Fruit fly (Drosophila melanogaster) whole organism, embryonic: ENCODE measurements around the gene Ctr1B.

ENCODE experiments used
- Abd-B ChIP-seq: fragments of 200-800 bp; sonication (Bioruptor generic); optimal IDR thresholded peaks from 2 replicates; lab custom pipeline; 2018; ENCODE audit warnings: missing biosample characterization, mild to moderate bottlenecking, missing genetic modification characterization, moderate library complexity
- Asciz ChIP-seq: fragments of 200-800 bp; sonication (Bioruptor generic); optimal IDR thresholded peaks from 2 replicates; lab custom pipeline; 2017; ENCODE audit warnings: missing biosample characterization, mild to moderate bottlenecking, missing genetic modification characterization, missing genetic modification reagents
- CG10209 ChIP-seq: fragments of 200-800 bp; sonication (Bioruptor generic); optimal IDR thresholded peaks from 3 replicates; lab custom pipeline; 2017; ENCODE audit warnings: missing biosample characterization, mild to moderate bottlenecking, missing genetic modification characterization, missing genetic modification reagents
- CG10366 ChIP-seq: fragments of 200-800 bp; sonication (Bioruptor generic); IDR thresholded peaks from 2 replicates; pipeline ENCODE4 v1.3.6; 2022; ENCODE audit warnings: missing biosample characterization, missing genetic modification characterization
- CG11504 ChIP-seq: fragments of 200-800 bp; sonication (Bioruptor generic); optimal IDR thresholded peaks from 3 replicates; lab custom pipeline; 2019; ENCODE audit warnings: missing biosample characterization, mild to moderate bottlenecking, missing genetic modification characterization, moderate library complexity
- CG12071 ChIP-seq: fragments of 200-800 bp; sonication (Bioruptor generic); optimal IDR thresholded peaks from 3 replicates; lab custom pipeline; 2018; ENCODE audit warnings: missing biosample characterization, mild to moderate bottlenecking, missing genetic modification characterization
- CG12219 ChIP-seq: fragments of 200-800 bp; sonication (Bioruptor generic); optimal IDR thresholded peaks from 3 replicates; lab custom pipeline; 2018; ENCODE audit warnings: missing biosample characterization, mild to moderate bottlenecking, missing genetic modification characterization
- CG12391 ChIP-seq: fragments of 200-800 bp; sonication (Bioruptor generic); optimal IDR thresholded peaks from 3 replicates; lab custom pipeline; 2018; ENCODE audit warnings: missing biosample characterization, mild to moderate bottlenecking, missing genetic modification characterization, moderate library complexity
- CG13296 ChIP-seq: fragments of 200-800 bp; sonication (Bioruptor generic); optimal IDR thresholded peaks from 3 replicates; lab custom pipeline; 2018; ENCODE audit warnings: missing biosample characterization, mild to moderate bottlenecking, missing genetic modification characterization
- CG13775 ChIP-seq: fragments of 200-800 bp; sonication (Bioruptor generic); optimal IDR thresholded peaks from 3 replicates; lab custom pipeline; 2017; ENCODE audit warnings: missing biosample characterization, mild to moderate bottlenecking, missing genetic modification characterization
- CG15011 ChIP-seq: fragments of 200-800 bp; sonication (Bioruptor generic); optimal IDR thresholded peaks from 3 replicates; lab custom pipeline; 2018; ENCODE audit warnings: missing biosample characterization, mild to moderate bottlenecking, missing genetic modification characterization
- CG15479 ChIP-seq: fragments of 200-800 bp; sonication (Bioruptor generic); optimal IDR thresholded peaks from 3 replicates; lab custom pipeline; 2019; ENCODE audit warnings: missing biosample characterization, mild to moderate bottlenecking, missing genetic modification characterization, moderate library complexity
- CG2120 ChIP-seq: fragments of 200-800 bp; sonication (Bioruptor generic); optimal IDR thresholded peaks from 3 replicates; lab custom pipeline; 2016; ENCODE audit warnings: missing biosample characterization, missing genetic modification characterization
- CG30403 ChIP-seq: fragments of 200-800 bp; sonication (Bioruptor generic); optimal IDR thresholded peaks from 3 replicates; lab custom pipeline; 2016; ENCODE audit warnings: missing biosample characterization, missing genetic modification characterization
- CG31365 ChIP-seq: fragments of 200-800 bp; sonication (Bioruptor generic); optimal IDR thresholded peaks from 2 replicates; lab custom pipeline; 2018; ENCODE audit warnings: missing biosample characterization, mild to moderate bottlenecking, missing genetic modification characterization
- CG3163 ChIP-seq: fragments of 200-800 bp; sonication (Bioruptor generic); optimal IDR thresholded peaks from 3 replicates; lab custom pipeline; 2016; ENCODE audit warnings: missing biosample characterization, missing genetic modification characterization
- CG4730 ChIP-seq: fragments of 200-800 bp; sonication (Bioruptor generic); IDR thresholded peaks from 2 replicates; pipeline ENCODE4 v1.3.6; 2022; ENCODE audit warnings: missing biosample characterization, missing genetic modification characterization
- CG5180 ChIP-seq: fragments of 200-800 bp; sonication (Bioruptor generic); optimal IDR thresholded peaks from 3 replicates; lab custom pipeline; 2017; ENCODE audit warnings: missing biosample characterization, missing genetic modification characterization, mild to moderate bottlenecking, moderate library complexity, missing genetic modification reagents
- CG6813 ChIP-seq: fragments of 200-800 bp; sonication (Bioruptor generic); optimal IDR thresholded peaks from 2 replicates; lab custom pipeline; 2017; ENCODE audit warnings: missing biosample characterization, missing genetic modification characterization, mild to moderate bottlenecking, moderate library complexity, missing genetic modification reagents
- Dek ChIP-seq: fragments of 200-800 bp; sonication (Bioruptor generic); optimal IDR thresholded peaks from 3 replicates; lab custom pipeline; 2019; ENCODE audit warnings: missing biosample characterization, mild to moderate bottlenecking, missing genetic modification characterization, moderate library complexity
- Drgx ChIP-seq: fragments of 200-800 bp; sonication (Bioruptor generic); IDR thresholded peaks from 2 replicates; pipeline ENCODE4 v1.3.6; 2022; ENCODE audit warnings: missing biosample characterization, missing genetic modification characterization
- Fer1 ChIP-seq: fragments of 200-800 bp; sonication (Bioruptor generic); optimal IDR thresholded peaks from 2 replicates; lab custom pipeline; 2017; ENCODE audit warnings: missing biosample characterization, mild to moderate bottlenecking, missing genetic modification characterization
- Fer3 ChIP-seq: fragments of 200-800 bp; sonication (Bioruptor generic); optimal IDR thresholded peaks from 2 replicates; lab custom pipeline; 2018; ENCODE audit warnings: missing biosample characterization, mild to moderate bottlenecking, missing genetic modification characterization, moderate library complexity
- Hand ChIP-seq: fragments of 200-800 bp; sonication (Bioruptor generic); optimal IDR thresholded peaks from 2 replicates; lab custom pipeline; 2017; ENCODE audit warnings: mild to moderate bottlenecking, missing biosample characterization, missing genetic modification reagents, missing genetic modification characterization
- Hmr ChIP-seq: fragments of 200-800 bp; sonication (Bioruptor generic); optimal IDR thresholded peaks from 3 replicates; lab custom pipeline; 2017; ENCODE audit warnings: mild to moderate bottlenecking, missing biosample characterization, missing genetic modification reagents, missing genetic modification characterization
- Jarid2 ChIP-seq: fragments of 200-800 bp; sonication (Bioruptor generic); optimal IDR thresholded peaks from 3 replicates; lab custom pipeline; 2017; ENCODE audit warnings: mild to moderate bottlenecking, missing biosample characterization, missing genetic modification reagents, missing genetic modification characterization
- Mad ChIP-seq: fragments of 200-800 bp; sonication (Bioruptor generic); optimal IDR thresholded peaks from 2 replicates; lab custom pipeline; 2016; ENCODE audit warnings: missing biosample characterization, missing genetic modification characterization
- Med ChIP-seq: fragments of 200-800 bp; sonication (Bioruptor generic); peaks from one replicate; lab custom pipeline; 2016; ENCODE audit warnings: missing biosample characterization, missing genetic modification characterization, mild to moderate bottlenecking, inconsistent platforms, moderate library complexity
- Meics ChIP-seq: fragments of 200-800 bp; sonication (Bioruptor generic); optimal IDR thresholded peaks from 2 replicates; lab custom pipeline; 2017; ENCODE audit warnings: missing biosample characterization, mild to moderate bottlenecking, missing genetic modification characterization
- Opbp ChIP-seq: fragments of 200-800 bp; sonication (Bioruptor generic); IDR thresholded peaks from 3 replicates; pipeline ENCODE4 v1.3.6; 2022; ENCODE audit warnings: missing biosample characterization, missing genetic modification characterization; ENCODE audit not compliant: partially characterized antibody
- Optix ChIP-seq: fragments of 200-800 bp; sonication (Bioruptor generic); IDR thresholded peaks from 3 replicates; pipeline ENCODE4 v1.3.6; 2022; ENCODE audit warnings: missing biosample characterization, missing genetic modification characterization
- Pdp1 ChIP-seq, 2 experiments: fragments of 200-800 bp; sonication (Bioruptor generic); optimal IDR thresholded peaks; 3 replicates each; lab custom pipeline; 2016; ENCODE audit warnings: missing biosample characterization in 2 of 2, missing genetic modification characterization in 2 of 2, mild to moderate bottlenecking in 1 of 2, moderate library complexity in 1 of 2
- Rfx ChIP-seq: fragments of 200-800 bp; sonication (Bioruptor generic); IDR thresholded peaks from 2 replicates; pipeline ENCODE4 v1.3.6; 2022; ENCODE audit warnings: missing biosample characterization, missing genetic modification characterization
- Trl ChIP-seq, 3 experiments: fragments of >200 bp in 2 of 3; fragments of 200-800 bp in 1 of 3; sonication (Bioruptor generic) in 1 of 3; optimal IDR thresholded peaks; 2 replicates in 1 of 3; 3 replicates in 2 of 3; lab custom pipeline; 2016 to 2017; ENCODE audit warnings: missing biosample characterization in 1 of 3, missing genetic modification characterization in 1 of 3
- caup ChIP-seq: fragments of 200-800 bp; sonication (Bioruptor generic); optimal IDR thresholded peaks from 3 replicates; lab custom pipeline; 2017; ENCODE audit warnings: missing biosample characterization, mild to moderate bottlenecking, missing genetic modification characterization, moderate library complexity; ENCODE audit not compliant: severe bottlenecking
- en ChIP-seq: fragments of 200-800 bp; sonication (Bioruptor generic); optimal IDR thresholded peaks from 2 replicates; lab custom pipeline; 2016; ENCODE audit warnings: missing biosample characterization, missing genetic modification characterization
- grau ChIP-seq: fragments of 200-800 bp; optimal IDR thresholded peaks from 3 replicates; lab custom pipeline; 2019; ENCODE audit warnings: missing biosample characterization, mild to moderate bottlenecking, missing genetic modification characterization, moderate library complexity
- h ChIP-seq: fragments of >200 bp; optimal IDR thresholded peaks from 2 replicates; lab custom pipeline; 2017
- hkb ChIP-seq, 2 experiments: fragments of 200-800 bp in 1 of 2; fragments of >200 bp in 1 of 2; sonication (Bioruptor generic) in 1 of 2; IDR thresholded peaks in 1 of 2; optimal IDR thresholded peaks in 1 of 2; 2 replicates each; pipeline versions ENCODE4 v1.3.6 to Lab custom; 2017 to 2022; ENCODE audit warnings: missing biosample characterization in 1 of 2, missing genetic modification characterization in 1 of 2
- lilli ChIP-seq: fragments of 200-800 bp; sonication (Bioruptor generic); optimal IDR thresholded peaks from 3 replicates; lab custom pipeline; 2016; ENCODE audit warnings: missing biosample characterization, missing genetic modification characterization
- psq ChIP-seq: fragments of 200-800 bp; sonication (Bioruptor generic); optimal IDR thresholded peaks from 2 replicates; lab custom pipeline; 2017; ENCODE audit warnings: missing biosample characterization, missing genetic modification characterization
- pzg ChIP-seq: fragments of 200-800 bp; sonication (Bioruptor generic); optimal IDR thresholded peaks from 3 replicates; lab custom pipeline; 2018; ENCODE audit warnings: missing biosample characterization, mild to moderate bottlenecking, missing genetic modification characterization, moderate library complexity
- row ChIP-seq: fragments of 200-800 bp; sonication (Bioruptor generic); IDR thresholded peaks from 3 replicates; pipeline ENCODE4 v1.3.6; 2022; ENCODE audit warnings: missing biosample characterization, missing genetic modification characterization
- sd ChIP-seq: fragments of 200-800 bp; sonication (Bioruptor generic); optimal IDR thresholded peaks from 3 replicates; lab custom pipeline; 2018; ENCODE audit warnings: missing biosample characterization, mild to moderate bottlenecking, missing genetic modification characterization, moderate library complexity
- sens ChIP-seq: fragments of 200-800 bp; sonication (Bioruptor generic); peaks from one replicate; lab custom pipeline; 2016; ENCODE audit warnings: missing biosample characterization, missing genetic modification characterization
- slbo ChIP-seq: fragments of 200-800 bp; sonication (Bioruptor generic); IDR thresholded peaks from 2 replicates; pipeline ENCODE4 v1.3.6; 2022; ENCODE audit warnings: missing biosample characterization, missing genetic modification characterization
- sob ChIP-seq: fragments of 200-800 bp; sonication (Bioruptor generic); IDR thresholded peaks from 2 replicates; pipeline ENCODE4 v1.3.6; 2022; ENCODE audit warnings: missing biosample characterization, missing genetic modification characterization
- vvl ChIP-seq: fragments of 200-800 bp; sonication (Bioruptor generic); IDR thresholded peaks from 2 replicates; pipeline ENCODE4 v1.3.6; 2022; ENCODE audit warnings: missing biosample characterization, missing genetic modification characterization

The Ctr1B gene

DNA sequence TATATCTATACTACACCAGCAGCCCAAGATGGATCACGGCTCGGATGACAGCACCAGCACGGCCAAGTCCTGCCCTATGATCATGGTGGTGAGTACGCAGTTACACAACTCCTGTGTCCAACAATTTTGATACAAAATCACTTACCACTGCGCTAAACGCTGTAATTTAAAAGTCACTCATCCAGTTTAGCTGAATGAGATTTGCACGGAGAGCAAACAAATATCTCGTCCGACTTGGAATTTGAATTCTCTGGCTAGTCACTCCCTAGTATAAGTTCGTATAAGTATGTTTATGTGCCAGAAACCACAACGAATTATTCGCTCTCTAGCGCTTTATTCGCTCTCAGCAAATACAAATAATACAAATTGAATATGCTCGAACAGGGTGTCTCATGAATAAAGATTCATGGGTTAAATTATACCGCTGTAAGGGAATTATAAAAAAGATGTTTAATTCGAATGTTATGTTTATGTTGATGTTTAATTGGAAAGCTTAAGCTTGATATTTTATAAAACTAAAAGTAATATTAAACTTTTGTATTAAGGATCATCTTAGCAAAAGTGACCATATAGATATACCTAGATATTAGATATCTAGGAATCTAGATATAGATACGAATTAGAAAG, 410 bp downstream of the Ctr1B start:
- peak in 1 of 2 experiments; percentile 69 for TF ChIP-seq Pdp1 (GFP tag; optimal IDR thresholded peaks at IDR 0.05; lab: Kevin White, UChicago)
- TF ChIP-seq Optix (GFP tag; lab: Robert Waterston, UW), result no peak
- TF ChIP-seq CG10209 (GFP tag; lab: Kevin White, UChicago), result peak; percentile 18
- no peak for TF ChIP-seq pzg (GFP tag; lab: Kevin White, UChicago)
- TF ChIP-seq slbo, result peak; percentile 49; the same call in 1 of the 2 replicates
- no peak for TF ChIP-seq h (lab: Kevin White, UChicago)
- peak; percentile 9 for TF ChIP-seq CG12071 (GFP tag; lab: Kevin White, UChicago)
- no peak for TF ChIP-seq caup (GFP tag; lab: Kevin White, UChicago)
- 0 out of 3 replicates have a peak, but pooled peaks have one; percentile 25 for TF ChIP-seq Opbp
- TF ChIP-seq CG15011 (GFP tag; lab: Kevin White, UChicago), result peak; percentile 13
- TF ChIP-seq Hand, result peak; percentile 1
- TF ChIP-seq CG30403 (GFP tag; lab: Kevin White, UChicago), result peak; percentile 3
- TF ChIP-seq Meics (GFP tag; lab: Kevin White, UChicago), result peak; percentile 35
- no peak for TF ChIP-seq hkb (optimal IDR thresholded peaks at IDR 0.05; lab: Kevin White, UChicago)
- TF ChIP-seq hkb (GFP tag; IDR thresholded peaks at IDR 0.05; lab: Robert Waterston, UW), result peak; percentile 15; the same call in 1 of the 2 replicates
- TF ChIP-seq sob (GFP tag; lab: Robert Waterston, UW), result no peak
- TF ChIP-seq Fer3 (tag; lab: Kevin White, UChicago), result peak; percentile 56
- TF ChIP-seq CG12219 (GFP tag; lab: Kevin White, UChicago), result peak; percentile 14
- TF ChIP-seq Med, result peak; percentile 79
- peak; percentile 61 for TF ChIP-seq CG2120
- TF ChIP-seq CG31365 (tag; lab: Kevin White, UChicago), result peak; percentile 6
- no peak for TF ChIP-seq CG11504
- TF ChIP-seq sd, result peak; percentile 41
- no peak for TF ChIP-seq CG13775
- peak; percentile 48 for TF ChIP-seq Drgx (GFP tag; lab: Robert Waterston, UW)
- peak in 1 of 2 experiments; percentile 60 for TF ChIP-seq Trl (optimal IDR thresholded peaks at IDR 0.05; lab: Kevin White, UChicago)
- TF ChIP-seq Trl (GFP tag; optimal IDR thresholded peaks at IDR 0.05; lab: Kevin White, UChicago), result no peak
- TF ChIP-seq en, result no peak
- TF ChIP-seq psq, result no peak
- TF ChIP-seq CG13296 (GFP tag; lab: Kevin White, UChicago), result peak; percentile 42
- TF ChIP-seq sens (GFP tag; lab: Kevin White, UChicago), result peak; percentile 72
- peak; percentile 33 for TF ChIP-seq Dek (tag; lab: Kevin White, UChicago)
- TF ChIP-seq lilli (GFP tag; lab: Kevin White, UChicago), result peak; percentile 25
- TF ChIP-seq Abd-B, result no peak
- peak; percentile 23 for TF ChIP-seq CG12391
- TF ChIP-seq Fer1 (GFP tag; lab: Kevin White, UChicago), result no peak
- TF ChIP-seq vvl (GFP tag; lab: Robert Waterston, UW), result peak; percentile 42; the same call in 1 of the 2 replicates
- peak; percentile 49 for TF ChIP-seq grau
- peak; percentile 47 for TF ChIP-seq Jarid2 (GFP tag; lab: Kevin White, UChicago)
- no peak for TF ChIP-seq CG4730 (GFP tag; lab: Robert Waterston, UW)
- peak; percentile 53 for TF ChIP-seq Hmr (GFP tag; lab: Kevin White, UChicago)
- peak; percentile 26 for TF ChIP-seq Asciz (GFP tag; lab: Kevin White, UChicago)
- no peak for TF ChIP-seq Mad (GFP tag; lab: Kevin White, UChicago)
- no peak for TF ChIP-seq CG3163 (GFP tag; lab: Kevin White, UChicago)
- peak; percentile 47; the same call in 1 of the 3 replicates for TF ChIP-seq row (GFP tag; lab: Robert Waterston, UW)
- TF ChIP-seq CG5180 (GFP tag; lab: Kevin White, UChicago), result peak; percentile 45
- peak; percentile 51; the same call in 1 of the 2 replicates for TF ChIP-seq Rfx (GFP tag; lab: Robert Waterston, UW)
- TF ChIP-seq CG15479 (GFP tag; lab: Kevin White, UChicago), result peak; percentile 13
- peak; percentile 46 for TF ChIP-seq CG6813 (GFP tag; lab: Kevin White, UChicago)
- TF ChIP-seq CG10366 (GFP tag; lab: Robert Waterston, UW), result peak; percentile 68
